Fruit fly (Drosophila melanogaster) S2 (cell line): Measurements from ENCODE around the gene CG32147.

Experiments
- CG8478 ChIP-seq: fragments of >200 bp; optimal IDR thresholded peaks from 2 replicates; lab custom pipeline; 2018
- CTCF ChIP-seq, 2 experiments: fragments of >200 bp; optimal IDR thresholded peaks; 2 replicates each; lab custom pipeline; 2018

DNA sequence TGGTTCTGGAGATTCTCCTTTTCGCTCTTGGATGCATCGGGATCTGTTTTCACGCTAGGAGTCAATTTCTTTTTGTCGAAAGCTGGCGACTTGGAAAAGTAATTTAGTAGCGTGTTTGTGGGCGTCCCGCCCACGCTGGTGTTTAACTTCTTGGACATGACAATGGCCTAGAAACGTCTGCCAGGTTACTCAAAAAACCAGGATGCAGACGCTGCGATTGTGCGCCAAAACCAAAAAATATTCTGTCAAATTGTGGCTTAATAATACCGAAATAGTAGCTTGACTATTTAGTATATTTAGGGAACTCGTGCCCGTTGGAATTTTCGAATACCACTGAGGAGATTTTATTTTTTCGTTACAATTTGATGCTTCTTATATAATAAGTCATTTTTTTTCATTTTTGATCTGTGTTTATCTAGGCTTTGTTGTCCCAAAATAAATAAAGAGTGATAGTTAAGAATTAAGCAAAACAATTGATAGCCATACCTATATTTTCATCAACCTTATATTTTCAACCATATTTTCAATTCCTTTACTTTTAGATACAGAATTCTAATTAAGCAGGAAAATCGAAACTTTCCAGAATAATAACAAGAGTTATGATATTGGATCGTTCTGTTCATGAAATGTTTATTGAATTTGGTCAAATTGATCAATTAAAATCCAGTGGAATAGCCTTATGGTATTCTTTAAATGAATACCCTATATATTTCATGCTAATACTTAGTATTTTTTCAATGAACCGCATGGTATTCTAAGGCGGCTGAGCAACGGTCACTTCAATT, 14.7 kb upstream of the CG32147 start, which contains the start of the genes Msh6 and Prp31:
- TF ChIP-seq CTCF (optimal IDR thresholded peaks at IDR 0.05; lab: Kevin White, UChicago) (no peak), CG8478 (no peak)
